Comparison of ENCODE assay signal across 2 fruit fly cellular contexts in the genomic region with DNA sequence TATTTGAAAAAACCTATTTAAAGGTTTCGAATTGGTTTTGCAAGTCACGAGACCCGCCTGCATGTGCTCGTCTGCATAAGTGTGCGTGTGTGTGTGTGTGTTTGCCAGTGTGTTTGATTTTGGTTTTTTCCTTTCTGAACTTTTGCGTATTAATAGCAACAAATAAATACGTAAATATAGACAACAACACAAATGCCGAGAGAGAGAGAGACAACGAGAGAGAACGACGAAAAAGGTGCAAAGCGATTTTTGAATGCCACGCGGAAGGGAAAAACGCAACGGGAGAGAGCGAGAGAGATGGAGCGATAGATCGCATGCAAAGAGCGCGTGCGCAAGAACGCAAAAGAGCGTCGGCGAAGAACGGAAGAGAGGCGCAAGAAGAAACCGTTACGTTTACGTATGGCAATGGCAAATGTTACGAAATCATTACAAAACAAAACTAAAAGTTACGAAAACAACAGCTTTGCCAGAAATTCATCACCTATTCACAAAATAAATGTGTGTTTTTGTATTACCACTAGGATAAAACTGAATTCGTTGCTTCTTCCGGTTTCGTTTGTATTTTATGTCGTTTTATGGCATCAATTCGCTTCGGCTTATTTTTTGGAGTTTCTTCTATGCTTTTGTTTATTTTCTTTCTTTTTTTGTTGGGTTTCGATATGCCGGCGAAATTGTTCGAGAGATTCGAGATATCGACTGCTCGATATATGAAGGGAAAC.
A peak's percentile ranks its signal among the peaks of the same experiment; 100 is the strongest.
TF ChIP-seq lines count a peak whose summit lies in the region.

No protein-coding gene starts in this region.

TF ChIP-seq in whole organism, embryonic, 481 proteins besides CTCF, POLR2A, EP300 and RAD21 (continued from another document):
- TF ChIP-seq CG12769 (tag; optimal IDR thresholded peaks at IDR 0.05; lab: Kevin White, UChicago) (peak; percentile 14), Deaf1 (tag; optimal IDR thresholded peaks at IDR 0.05; lab: Kevin White, UChicago) (peak; percentile 5), ewg (GFP tag; optimal IDR thresholded peaks at IDR 0.05; lab: Kevin White, UChicago) (peak; percentile 79), nerfin-1 (tag; optimal IDR thresholded peaks at IDR 0.05; lab: Kevin White, UChicago) (peak; percentile 70), pum (GFP tag; optimal IDR thresholded peaks at IDR 0.05; lab: Kevin White, UChicago) (no peak), gcm (GFP tag; optimal IDR thresholded peaks at IDR 0.05; lab: Kevin White, UChicago) (peak; percentile 20), chn (GFP tag; optimal IDR thresholded peaks at IDR 0.05; lab: Kevin White, UChicago) (no peak), nom (GFP tag; optimal IDR thresholded peaks at IDR 0.05; lab: Kevin White, UChicago) (peak; percentile 16), CG6765 (GFP tag; optimal IDR thresholded peaks at IDR 0.05; lab: Kevin White, UChicago) (no peak), Aef1 (GFP tag; IDR thresholded peaks at IDR 0.05; lab: Robert Waterston, UW) (peak; percentile 35; the same call in 2 of the 3 replicates), crol (GFP tag; IDR thresholded peaks at IDR 0.05; lab: Robert Waterston, UW) (peak; percentile 32; the same call in 1 of the 2 replicates), CG4730 (GFP tag; IDR thresholded peaks at IDR 0.05; lab: Robert Waterston, UW) (no peak), Trl (optimal IDR thresholded peaks at IDR 0.05; lab: Kevin White, UChicago) (peak; percentile 79 to 91), Trl (GFP tag; optimal IDR thresholded peaks at IDR 0.05; lab: Kevin White, UChicago) (no peak), CG2712 (tag; optimal IDR thresholded peaks at IDR 0.05; lab: Kevin White, UChicago) (no peak), CG13287 (GFP tag; IDR thresholded peaks at IDR 0.05; lab: Robert Waterston, UW; ENCODE audit: partially characterized antibody) (peak; percentile 24; the same call in 1 of the 2 replicates), Bdp1 (GFP tag; optimal IDR thresholded peaks at IDR 0.05; lab: Kevin White, UChicago) (no peak), CG1024 (GFP tag; IDR thresholded peaks at IDR 0.05; lab: Robert Waterston, UW) (no peak), CG7987 (GFP tag; optimal IDR thresholded peaks at IDR 0.05; lab: Kevin White, UChicago) (peak; percentile 81), dm (GFP tag; optimal IDR thresholded peaks at IDR 0.05; lab: Kevin White, UChicago) (peak; percentile 54), Atf-2 (GFP tag; optimal IDR thresholded peaks at IDR 0.05; lab: Kevin White, UChicago) (no peak), Eip74EF (GFP tag; optimal IDR thresholded peaks at IDR 0.05; lab: Kevin White, UChicago) (peak in 1 of 2 experiments; percentile 83), hb (GFP tag; IDR thresholded peaks at IDR 0.05; lab: Robert Waterston, UW; ENCODE audit: partially characterized antibody) (no peak), CG3163 (GFP tag; optimal IDR thresholded peaks at IDR 0.05; lab: Kevin White, UChicago) (peak; percentile 90), CG31388 (GFP tag; optimal IDR thresholded peaks at IDR 0.05; lab: Kevin White, UChicago) (no peak), chm (GFP tag; IDR thresholded peaks at IDR 0.05; lab: Robert Waterston, UW) (0 out of 2 replicates have a peak, but pooled peaks have one; percentile 27), sna (GFP tag; IDR thresholded peaks at IDR 0.05; lab: Robert Waterston, UW; ENCODE audit: partially characterized antibody) (0 out of 2 replicates have a peak, but pooled peaks have one; percentile 16), sd (tag; optimal IDR thresholded peaks at IDR 0.05; lab: Kevin White, UChicago) (peak; percentile 64), yki (optimal IDR thresholded peaks at IDR 0.05; lab: Kevin White, UChicago) (peak; percentile 58), cg (GFP tag; optimal IDR thresholded peaks at IDR 0.05; lab: Kevin White, UChicago) (peak; percentile 70), Dll (GFP tag; IDR thresholded peaks at IDR 0.05; lab: Robert Waterston, UW; ENCODE audit: partially characterized antibody) (0 out of 4 replicates have a peak, but pooled peaks have one; percentile 40), cwo (GFP tag; optimal IDR thresholded peaks at IDR 0.05; lab: Kevin White, UChicago) (peak; percentile 88), CG8924 (tag; optimal IDR thresholded peaks at IDR 0.05; lab: Kevin White, UChicago) (peak; percentile 36)

TF ChIP-seq in whole organism, wandering third instar larva, 38 proteins besides CTCF, POLR2A, EP300 and RAD21 (continued from another document):
- TF ChIP-seq Sp1 (GFP tag; optimal IDR thresholded peaks at IDR 0.05; lab: Kevin White, UChicago) (no peak), Dif (GFP tag; optimal IDR thresholded peaks at IDR 0.05; lab: Kevin White, UChicago; ENCODE audit: partially characterized antibody) (peak; percentile 78), Myc (optimal IDR thresholded peaks at IDR 0.05; lab: Kevin White, UChicago) (no peak)
